Worm (Caenorhabditis elegans): ENCODE results near the gene prx-19.

DNA sequence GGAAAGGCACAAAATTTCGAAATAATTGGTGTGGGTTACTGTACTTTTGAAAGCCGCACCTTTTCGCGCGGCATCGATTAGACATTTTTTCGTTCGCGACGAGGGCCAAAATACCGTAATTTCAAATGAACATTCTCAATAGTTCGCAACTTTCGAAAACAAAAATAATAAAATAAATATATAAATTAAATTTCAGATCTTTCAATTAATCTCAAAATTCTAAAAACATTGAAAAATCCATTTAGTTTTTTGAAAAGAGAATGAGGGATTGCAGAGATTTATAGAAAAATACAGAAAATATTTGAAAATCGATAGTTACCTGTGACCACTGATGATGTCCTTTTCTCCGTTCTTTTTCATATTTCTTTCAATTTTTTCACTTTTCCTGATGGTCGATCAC, 23.0 kb downstream of the prx-19 start, which contains the start of gene K02D10.8:
- no peak for TF ChIP-seq F13H6.1 (tag; optimal IDR thresholded peaks at IDR 0.05)
- no peak for TF ChIP-seq unc-62 (GFP tag; optimal IDR thresholded peaks at IDR 0.05)
- no peak for TF ChIP-seq mab-5 (tag; optimal IDR thresholded peaks at IDR 0.05)
- TF ChIP-seq ztf-1 (GFP tag; conservative IDR thresholded peaks at IDR 0.05) = no peak
- TF ChIP-seq sma-3 (GFP tag; optimal IDR thresholded peaks at IDR 0.05) = no peak
- no peak for TF ChIP-seq ceh-16 (tag; optimal IDR thresholded peaks at IDR 0.05)

Measured in whole organism, L2 larva.